Fruit fly (Drosophila melanogaster): ENCODE data around the gene CG43232.
A peak's percentile ranks its signal among the peaks of the same experiment; 100 is the strongest.

CG43232 gene

DNA sequence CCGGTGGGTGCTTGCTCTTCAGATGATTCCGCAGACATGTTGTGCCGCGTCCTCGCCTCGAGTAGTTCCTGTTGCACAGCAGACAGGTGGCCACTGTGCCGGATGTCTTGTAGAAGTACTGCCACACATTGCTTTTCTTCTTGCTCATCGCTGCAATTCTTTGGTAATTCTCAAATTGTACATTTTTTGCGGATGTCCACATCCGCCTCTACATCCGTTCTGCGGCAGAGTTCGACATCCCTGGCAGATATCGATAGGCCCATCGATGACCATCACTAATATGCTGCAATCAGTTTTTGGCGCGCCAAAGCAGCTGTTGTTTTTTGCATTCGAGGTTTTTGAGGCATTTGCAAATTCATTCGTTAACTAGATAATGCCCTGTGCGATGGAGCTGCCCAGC is 24.8 kb downstream of the CG43232 start, which contains the start of the genes CG13775 and CG3430 (continued):
- TF ChIP-seq ssp (GFP tag; IDR thresholded peaks at IDR 0.05) (no peak), CG10959 (GFP tag; IDR thresholded peaks at IDR 0.05) (no peak), ap (GFP tag; IDR thresholded peaks at IDR 0.05) (no peak), CG1603 (tag; optimal IDR thresholded peaks at IDR 0.05) (no peak), CG34224 (GFP tag; IDR thresholded peaks at IDR 0.05; ENCODE audit: partially characterized antibody) (peak; percentile 71), CG15479 (GFP tag; optimal IDR thresholded peaks at IDR 0.05) (peak; percentile 33), Hr51 (GFP tag; optimal IDR thresholded peaks at IDR 0.05) (peak in 1 of 2 experiments; percentile 1), CG3281 (GFP tag; optimal IDR thresholded peaks at IDR 0.05) (peak; percentile 32), Trl (optimal IDR thresholded peaks at IDR 0.05) (no peak), Trl (GFP tag; optimal IDR thresholded peaks at IDR 0.05) (peak; percentile 42), CG10267 (tag; optimal IDR thresholded peaks at IDR 0.05) (peak; percentile 14), dimm (GFP tag; IDR thresholded peaks at IDR 0.05) (no peak), CG14710 (tag; optimal IDR thresholded peaks at IDR 0.05) (peak; percentile 43), CG33213 (GFP tag; optimal IDR thresholded peaks at IDR 0.05) (peak; percentile 7), CG13123 (GFP tag; optimal IDR thresholded peaks at IDR 0.05) (no peak), CG9437 (GFP tag; optimal IDR thresholded peaks at IDR 0.05) (peak; percentile 2), sens (GFP tag) (peak; percentile 86), CG17361 (GFP tag; IDR thresholded peaks at IDR 0.05) (no peak), ase (GFP tag; IDR thresholded peaks at IDR 0.05) (0 out of 3 replicates have a peak, but pooled peaks have one; percentile 16), ems (GFP tag; optimal IDR thresholded peaks at IDR 0.05) (no peak), CG30020 (tag; optimal IDR thresholded peaks at IDR 0.05) (peak; percentile 17), CG42726 (GFP tag; IDR thresholded peaks at IDR 0.05; ENCODE audit: partially characterized antibody) (peak; percentile 66; the same call in 1 of the 2 replicates), lbe (GFP tag; optimal IDR thresholded peaks at IDR 0.05) (no peak), vvl (GFP tag; IDR thresholded peaks at IDR 0.05) (peak; percentile 28; the same call in 1 of the 2 replicates), stc (GFP tag; IDR thresholded peaks at IDR 0.05) (peak; percentile 36; the same call in 1 of the 2 replicates), HmgZ (tag; optimal IDR thresholded peaks at IDR 0.05) (peak; percentile 72), Drgx (GFP tag; IDR thresholded peaks at IDR 0.05) (no peak), aop (GFP tag; IDR thresholded peaks at IDR 0.05) (peak; percentile 94), Dfd (GFP tag; optimal IDR thresholded peaks at IDR 0.05) (no peak), gcm2 (GFP tag; optimal IDR thresholded peaks at IDR 0.05) (no peak), D19A (tag; optimal IDR thresholded peaks at IDR 0.05) (no peak), PHDP (tag; optimal IDR thresholded peaks at IDR 0.05) (no peak), inv (GFP tag; IDR thresholded peaks at IDR 0.05; ENCODE audit: partially characterized antibody) (peak; percentile 48; the same call in 1 of the 2 replicates), Mad (GFP tag; optimal IDR thresholded peaks at IDR 0.05) (no peak), CG12391 (tag; optimal IDR thresholded peaks at IDR 0.05) (peak; percentile 38), HLH54F (GFP tag; optimal IDR thresholded peaks at IDR 0.05) (no peak), Taf1 (GFP tag; IDR thresholded peaks at IDR 0.05) (no peak), disco-r (GFP tag; optimal IDR thresholded peaks at IDR 0.05) (no peak), p53 (GFP tag; optimal IDR thresholded peaks at IDR 0.05) (no peak), CG31388 (GFP tag; optimal IDR thresholded peaks at IDR 0.05) (no peak), CG2120 (GFP tag; optimal IDR thresholded peaks at IDR 0.05) (peak; percentile 59), ind (GFP tag; optimal IDR thresholded peaks at IDR 0.05) (no peak), MTF-1 (GFP tag; optimal IDR thresholded peaks at IDR 0.05; ENCODE audit: borderline replicate concordance) (no peak), CG10565 (GFP tag; optimal IDR thresholded peaks at IDR 0.05) (no peak), toy (GFP tag; IDR thresholded peaks at IDR 0.05) (no peak), YL-1 (GFP tag; optimal IDR thresholded peaks at IDR 0.05) (peak; percentile 32), CG5245 (GFP tag; optimal IDR thresholded peaks at IDR 0.05) (no peak), CG2712 (tag; optimal IDR thresholded peaks at IDR 0.05) (no peak), vfl (GFP tag; optimal IDR thresholded peaks at IDR 0.05) (peak; percentile 7), CG10431 (GFP tag; optimal IDR thresholded peaks at IDR 0.05) (no peak), knrl (GFP tag; IDR thresholded peaks at IDR 0.05; ENCODE audit: partially characterized antibody) (peak; percentile 67), C15 (GFP tag; IDR thresholded peaks at IDR 0.05) (no peak)
